Fruit fly (Drosophila melanogaster): ENCODE measurements around the gene CG10195.

DNA sequence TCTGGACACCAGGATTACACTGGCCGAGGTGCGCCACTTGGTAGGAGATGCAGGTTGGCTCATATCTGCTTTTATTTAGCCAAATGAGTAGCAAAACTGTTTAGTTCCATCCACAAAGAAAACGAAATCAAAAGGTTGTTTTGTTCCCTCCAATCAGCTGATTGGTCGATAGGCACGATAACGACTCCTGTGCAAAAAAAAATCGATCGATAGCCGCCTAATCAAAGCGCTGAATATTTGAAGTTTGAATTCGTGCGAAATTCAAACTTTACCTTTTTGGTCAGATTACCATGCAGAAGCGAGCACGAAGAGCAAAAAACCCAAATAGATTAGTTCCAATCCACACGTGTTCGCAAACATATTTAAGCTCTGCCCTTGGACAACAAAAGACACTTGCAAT is at the start of gene CG10195, which contains the start of gene CG13084:
- no peak for TF ChIP-seq pan (optimal IDR thresholded peaks at IDR 0.05)
- TF ChIP-seq usp (GFP tag; optimal IDR thresholded peaks at IDR 0.05) = no peak
- no peak for TF ChIP-seq psq (optimal IDR thresholded peaks at IDR 0.05)
